Worm (Caenorhabditis elegans): ENCODE data around the gene F09E5.12.

Gene F09E5.12

ce11 chrII:5320205-5320951 is 50.2 kb downstream of the F09E5.12 start:
- TF ChIP-seq nhr-10 (tag; optimal IDR thresholded peaks at IDR 0.05), result no peak
- TF ChIP-seq nhr-21 (tag; optimal IDR thresholded peaks at IDR 0.05), result no peak
- no peak for TF ChIP-seq unc-62 (GFP tag; optimal IDR thresholded peaks at IDR 0.05)
- TF ChIP-seq egl-27 (tag; optimal IDR thresholded peaks at IDR 0.05), result peak; percentile 14
- no peak for TF ChIP-seq ztf-11 (tag; optimal IDR thresholded peaks at IDR 0.05)
- TF ChIP-seq ZK546.5 (tag; optimal IDR thresholded peaks at IDR 0.05), result no peak
- TF ChIP-seq gmeb-1 (tag; optimal IDR thresholded peaks at IDR 0.05), result peak; percentile 13
- no peak for TF ChIP-seq elt-3 (tag; optimal IDR thresholded peaks at IDR 0.05)
- no peak for TF ChIP-seq R02D3.7 (tag; optimal IDR thresholded peaks at IDR 0.05)
- TF ChIP-seq ceh-16 (tag; optimal IDR thresholded peaks at IDR 0.05), result no peak
- TF ChIP-seq lin-11 (tag; optimal IDR thresholded peaks at IDR 0.05), result no peak
- no peak for TF ChIP-seq nhr-77 (tag; optimal IDR thresholded peaks at IDR 0.05)
- TF ChIP-seq sma-9 (GFP tag; optimal IDR thresholded peaks at IDR 0.05), result peak; percentile 43
- no peak for TF ChIP-seq sma-9 (tag; optimal IDR thresholded peaks at IDR 0.05)
- TF ChIP-seq zag-1 (tag; optimal IDR thresholded peaks at IDR 0.05), result no peak
- TF ChIP-seq blmp-1 (tag; optimal IDR thresholded peaks at IDR 0.05; ENCODE audit: insufficient read depth), result peak; percentile 8
- TF ChIP-seq nhr-23 (tag; optimal IDR thresholded peaks at IDR 0.05), result no peak
- TF ChIP-seq nhr-12 (tag; optimal IDR thresholded peaks at IDR 0.05), result no peak
- no peak for TF ChIP-seq unc-39 (tag; optimal IDR thresholded peaks at IDR 0.05)
- no peak for TF ChIP-seq mdl-1 (tag; optimal IDR thresholded peaks at IDR 0.05)
- TF ChIP-seq nhr-11 (tag; optimal IDR thresholded peaks at IDR 0.05), result no peak
- TF ChIP-seq unc-55 (GFP tag; optimal IDR thresholded peaks at IDR 0.05), result peak; percentile 5
- no peak for TF ChIP-seq Y55F3AM.14 (GFP tag; optimal IDR thresholded peaks at IDR 0.05)
- TF ChIP-seq sem-4 (tag; optimal IDR thresholded peaks at IDR 0.05), result no peak
- TF ChIP-seq fos-1 (tag; optimal IDR thresholded peaks at IDR 0.05), result peak; percentile 84
- no peak for TF ChIP-seq alr-1 (tag; optimal IDR thresholded peaks at IDR 0.05)
- TF ChIP-seq sma-3 (GFP tag; optimal IDR thresholded peaks at IDR 0.05), result peak; percentile 24
- no peak for TF ChIP-seq lin-13 (GFP tag; optimal IDR thresholded peaks at IDR 0.05)
- TF ChIP-seq peb-1 (tag; optimal IDR thresholded peaks at IDR 0.05), result no peak
- no peak for TF ChIP-seq ztf-4 (tag; optimal IDR thresholded peaks at IDR 0.05)
- TF ChIP-seq aly-2 (tag; optimal IDR thresholded peaks at IDR 0.05), result no peak
- peak; percentile 39 for TF ChIP-seq C34F6.9 (tag; optimal IDR thresholded peaks at IDR 0.05)
- TF ChIP-seq F13H6.1 (tag; optimal IDR thresholded peaks at IDR 0.05), result peak; percentile 47
- no peak for TF ChIP-seq dmd-4 (tag; optimal IDR thresholded peaks at IDR 0.05)
- peak; percentile 26 for TF ChIP-seq crh-2 (tag; optimal IDR thresholded peaks at IDR 0.05)
- TF ChIP-seq mbf-1 (tag; optimal IDR thresholded peaks at IDR 0.05), result no peak
- no peak for TF ChIP-seq nhr-237 (tag; optimal IDR thresholded peaks at IDR 0.05)
- no peak for TF ChIP-seq lin-39 (tag; optimal IDR thresholded peaks at IDR 0.05)
- TF ChIP-seq ceh-82 (tag; optimal IDR thresholded peaks at IDR 0.05), result no peak
- peak; percentile 3 for TF ChIP-seq nhr-25 (tag; optimal IDR thresholded peaks at IDR 0.05)
- TF ChIP-seq ama-1 (optimal IDR thresholded peaks at IDR 0.05), result no peak
- TF ChIP-seq elt-1 (tag; optimal IDR thresholded peaks at IDR 0.05), result no peak
- no peak for TF ChIP-seq snpc-4 (tag; optimal IDR thresholded peaks at IDR 0.05)
- peak in 1 of 2 experiments; percentile 8 for TF ChIP-seq lsy-2 (tag; optimal IDR thresholded peaks at IDR 0.05)
- TF ChIP-seq nhr-129 (tag; optimal IDR thresholded peaks at IDR 0.05), result peak; percentile 52
- TF ChIP-seq skn-1 (tag; optimal IDR thresholded peaks at IDR 0.05), result no peak
- no peak for TF ChIP-seq mab-5 (tag; optimal IDR thresholded peaks at IDR 0.05)
- TF ChIP-seq nhr-6 (tag; optimal IDR thresholded peaks at IDR 0.05), result peak; percentile 18
- TF ChIP-seq ztf-1 (GFP tag; conservative IDR thresholded peaks at IDR 0.05), result no peak

Data from whole organism, L2 larva.